Worm (Caenorhabditis elegans): ENCODE results near the gene B0524.2.

Gene B0524.2

ce11 chrIII:1921136-1921680 lies 27.4 kb downstream of the B0524.2 start:
- peak; percentile 80 for TF ChIP-seq pqm-1 (tag; optimal IDR thresholded peaks at IDR 0.05)
- TF ChIP-seq ceh-28 (tag; optimal IDR thresholded peaks at IDR 0.05), result peak; percentile 91
- no peak for TF ChIP-seq fkh-2 (tag; optimal IDR thresholded peaks at IDR 0.05)
- peak; percentile 95 for TF ChIP-seq nhr-23 (tag; optimal IDR thresholded peaks at IDR 0.05)
- TF ChIP-seq elt-3 (tag; optimal IDR thresholded peaks at IDR 0.05), result peak; percentile 4 to 82 (median 31)
- TF ChIP-seq mml-1 (tag; optimal IDR thresholded peaks at IDR 0.05), result no peak
- TF ChIP-seq ZK546.5 (tag; optimal IDR thresholded peaks at IDR 0.05), result no peak
- TF ChIP-seq nhr-25 (tag; optimal IDR thresholded peaks at IDR 0.05), result peak; percentile 88
- peak; percentile 73 for TF ChIP-seq snpc-4 (tag; optimal IDR thresholded peaks at IDR 0.05)
- TF ChIP-seq lsy-12 (tag; optimal IDR thresholded peaks at IDR 0.05), result peak; percentile 89
- peak; percentile 96 for TF ChIP-seq tbx-2 (tag; optimal IDR thresholded peaks at IDR 0.05)
- peak; percentile 91 for TF ChIP-seq nfya-1 (tag; optimal IDR thresholded peaks at IDR 0.05; ENCODE audit: insufficient read depth)
- TF ChIP-seq daf-12 (tag; optimal IDR thresholded peaks at IDR 0.05), result peak; percentile 25
- TF ChIP-seq R02D3.7 (tag; optimal IDR thresholded peaks at IDR 0.05), result peak; percentile 72
- peak; percentile 93 for TF ChIP-seq fkh-10 (GFP tag; optimal IDR thresholded peaks at IDR 0.05)
- TF ChIP-seq ceh-9 (tag; optimal IDR thresholded peaks at IDR 0.05), result no peak
- TF ChIP-seq nhr-11 (tag; optimal IDR thresholded peaks at IDR 0.05), result peak; percentile 90
- peak; percentile 71 for TF ChIP-seq zag-1 (tag; optimal IDR thresholded peaks at IDR 0.05)
- peak; percentile 70 for TF ChIP-seq elt-1 (tag; optimal IDR thresholded peaks at IDR 0.05)
- TF ChIP-seq ama-1 (optimal IDR thresholded peaks at IDR 0.05), result peak; percentile 29
- TF ChIP-seq fos-1 (tag; optimal IDR thresholded peaks at IDR 0.05), result peak; percentile 54
- no peak for TF ChIP-seq nhr-67 (tag; optimal IDR thresholded peaks at IDR 0.05)
- peak; percentile 86 for TF ChIP-seq egl-27 (tag; optimal IDR thresholded peaks at IDR 0.05)
- no peak for TF ChIP-seq ceh-16 (tag; optimal IDR thresholded peaks at IDR 0.05)
- TF ChIP-seq elt-2 (tag; optimal IDR thresholded peaks at IDR 0.05), result peak; percentile 92
- TF ChIP-seq mdl-1 (tag; optimal IDR thresholded peaks at IDR 0.05), result peak; percentile 87
- TF ChIP-seq hmg-11 (tag; optimal IDR thresholded peaks at IDR 0.05), result peak; percentile 94
- TF ChIP-seq eor-1 (tag; optimal IDR thresholded peaks at IDR 0.05), result peak in 1 of 2 experiments; percentile 55
- peak; percentile 97 for TF ChIP-seq nhr-43 (tag; optimal IDR thresholded peaks at IDR 0.05; ENCODE audit: poor library complexity, severe bottlenecking)
- peak; percentile 63 for TF ChIP-seq lin-15B (tag; optimal IDR thresholded peaks at IDR 0.05)
- peak; percentile 35 for TF ChIP-seq lin-39 (tag; optimal IDR thresholded peaks at IDR 0.05)
- peak; percentile 96 for TF ChIP-seq jun-1 (tag; optimal IDR thresholded peaks at IDR 0.05)
- TF ChIP-seq ztf-4 (tag; optimal IDR thresholded peaks at IDR 0.05), result peak; percentile 36
- no peak for TF ChIP-seq nhr-12 (tag; optimal IDR thresholded peaks at IDR 0.05)
- TF ChIP-seq skn-1 (tag; optimal IDR thresholded peaks at IDR 0.05), result peak; percentile 71
- TF ChIP-seq pha-4 (tag; optimal IDR thresholded peaks at IDR 0.05), result peak; percentile 94
- peak; percentile 11 for TF ChIP-seq sea-2 (GFP tag; optimal IDR thresholded peaks at IDR 0.05)
- TF ChIP-seq ztf-11 (tag; optimal IDR thresholded peaks at IDR 0.05), result no peak
- TF ChIP-seq ceh-82 (tag; optimal IDR thresholded peaks at IDR 0.05), result peak; percentile 52
- TF ChIP-seq nhr-237 (tag; optimal IDR thresholded peaks at IDR 0.05), result no peak
- TF ChIP-seq nhr-28 (tag; optimal IDR thresholded peaks at IDR 0.05), result no peak
- no peak for TF ChIP-seq nhr-76 (tag; optimal IDR thresholded peaks at IDR 0.05)
- peak; percentile 39 for TF ChIP-seq unc-62 (GFP tag; optimal IDR thresholded peaks at IDR 0.05)
- no peak for TF ChIP-seq unc-39 (tag; optimal IDR thresholded peaks at IDR 0.05)
- no peak for TF ChIP-seq aly-2 (tag; optimal IDR thresholded peaks at IDR 0.05)
- TF ChIP-seq egl-5 (tag; optimal IDR thresholded peaks at IDR 0.05), result peak; percentile 52
- TF ChIP-seq nhr-77 (tag; optimal IDR thresholded peaks at IDR 0.05), result peak; percentile 42
